Fruit fly (Drosophila melanogaster): ENCODE results near the gene mthl7.

mthl7 gene

dm6 chr3L:8197779-8198279 is 17.5 kb upstream of the mthl7 start, which contains the start of the genes UbcE2M and Dhps (continued):
- TF ChIP-seq sisA (GFP tag; IDR thresholded peaks at IDR 0.05) (peak; percentile 65), lov (optimal IDR thresholded peaks at IDR 0.05) (no peak), lov (GFP tag; IDR thresholded peaks at IDR 0.05) (no peak), D (optimal IDR thresholded peaks at IDR 0.05) (no peak), D (GFP tag; optimal IDR thresholded peaks at IDR 0.05) (peak; percentile 52), CG8924 (tag; optimal IDR thresholded peaks at IDR 0.05) (peak; percentile 80), kah (GFP tag; optimal IDR thresholded peaks at IDR 0.05) (peak; percentile 68), CG5245 (GFP tag; optimal IDR thresholded peaks at IDR 0.05) (no peak), Med (GFP tag) (peak; percentile 89), Lhr (GFP tag; optimal IDR thresholded peaks at IDR 0.05) (peak; percentile 20), CG2889 (GFP tag; IDR thresholded peaks at IDR 0.05) (no peak), Dip3 (GFP tag; optimal IDR thresholded peaks at IDR 0.05) (peak; percentile 49), CG7786 (GFP tag; optimal IDR thresholded peaks at IDR 0.05) (peak; percentile 30), CG7357 (GFP tag; IDR thresholded peaks at IDR 0.05) (peak; percentile 55; the same call in 2 of the 3 replicates), CG4424 (GFP tag; optimal IDR thresholded peaks at IDR 0.05) (peak; percentile 65), CG9727 (GFP tag; optimal IDR thresholded peaks at IDR 0.05) (peak; percentile 76), Doc3 (GFP tag; IDR thresholded peaks at IDR 0.05; ENCODE audit: partially characterized antibody) (peak; percentile 54; the same call in 1 of the 3 replicates), CG8765 (GFP tag; IDR thresholded peaks at IDR 0.05) (peak; percentile 52), CG12299 (tag; optimal IDR thresholded peaks at IDR 0.05) (peak; percentile 72), CG17359 (tag; optimal IDR thresholded peaks at IDR 0.05) (peak; percentile 63), CG11560 (tag; IDR thresholded peaks at IDR 0.05) (no peak; the same call in 2 of the 3 replicates), Neu2 (GFP tag; optimal IDR thresholded peaks at IDR 0.05; ENCODE audit: borderline replicate concordance) (no peak), CG31224 (GFP tag; IDR thresholded peaks at IDR 0.05) (peak; percentile 56; the same call in 1 of the 2 replicates), Ets65A (GFP tag) (peak; percentile 94), HHEX (GFP tag; optimal IDR thresholded peaks at IDR 0.05) (peak; percentile 65), CG42726 (GFP tag; IDR thresholded peaks at IDR 0.05; ENCODE audit: partially characterized antibody) (peak; percentile 53), ase (GFP tag; IDR thresholded peaks at IDR 0.05) (peak; percentile 38; the same call in 1 of the 3 replicates), CG14050 (GFP tag; IDR thresholded peaks at IDR 0.05) (peak; percentile 46; the same call in 1 of the 3 replicates), cas (GFP tag; IDR thresholded peaks at IDR 0.05) (no peak), otp (GFP tag; IDR thresholded peaks at IDR 0.05) (no peak), CG10267 (tag; optimal IDR thresholded peaks at IDR 0.05) (peak; percentile 95), Max (GFP tag; optimal IDR thresholded peaks at IDR 0.05) (peak; percentile 73), Dbx (GFP tag; IDR thresholded peaks at IDR 0.05) (peak; percentile 85), jumu (GFP tag; optimal IDR thresholded peaks at IDR 0.05) (peak; percentile 43), CG15514 (GFP tag; optimal IDR thresholded peaks at IDR 0.05) (peak; percentile 75), CG17186 (GFP tag; optimal IDR thresholded peaks at IDR 0.05) (peak; percentile 25), sc (optimal IDR thresholded peaks at IDR 0.05) (no peak), sc (GFP tag; optimal IDR thresholded peaks at IDR 0.05) (peak; percentile 57), ssp (GFP tag; IDR thresholded peaks at IDR 0.05) (peak; percentile 74), Bgb (GFP tag; IDR thresholded peaks at IDR 0.05; ENCODE audit: partially characterized antibody) (peak; percentile 75), NC2β (GFP tag; optimal IDR thresholded peaks at IDR 0.05) (peak; percentile 0), Atf3 (GFP tag; optimal IDR thresholded peaks at IDR 0.05) (peak; percentile 26), CG3847 (GFP tag; IDR thresholded peaks at IDR 0.05) (peak; percentile 87), CG13424 (tag; optimal IDR thresholded peaks at IDR 0.05) (peak; percentile 84), dysf (GFP tag; IDR thresholded peaks at IDR 0.05) (peak; percentile 75; the same call in 2 of the 3 replicates), Optix (GFP tag; IDR thresholded peaks at IDR 0.05) (peak; percentile 55; the same call in 1 of the 3 replicates), phol (tag; optimal IDR thresholded peaks at IDR 0.05) (peak; percentile 86), fd64A (GFP tag; optimal IDR thresholded peaks at IDR 0.05) (no peak), zfh2 (GFP tag; optimal IDR thresholded peaks at IDR 0.05) (peak; percentile 80), CoRest (tag; optimal IDR thresholded peaks at IDR 0.05) (peak; percentile 92), CG6813 (GFP tag; optimal IDR thresholded peaks at IDR 0.05) (no peak)
